Worm (Caenorhabditis elegans): ENCODE results near the gene F16G10.9.

DNA sequence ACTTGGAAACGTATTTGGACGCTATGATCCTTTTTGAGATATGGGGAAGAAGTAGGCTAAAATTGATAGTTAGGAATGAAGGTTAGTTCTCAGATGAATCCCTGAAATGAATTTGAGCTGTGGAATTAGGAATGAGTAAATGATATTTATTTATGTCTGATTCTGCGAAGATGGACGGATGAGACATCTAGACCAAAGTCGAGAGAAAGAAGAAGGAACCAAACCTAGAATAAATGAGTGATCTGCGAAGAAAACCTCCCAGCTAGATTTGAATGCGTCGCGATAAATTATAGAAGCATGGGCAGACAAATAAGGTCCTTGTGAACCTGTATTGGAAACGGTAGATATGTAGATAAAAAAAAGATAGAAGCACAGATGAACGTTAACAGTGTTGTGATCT is 25.4 kb downstream of the F16G10.9 start, which contains the start of gene F43C11.16:
- TF ChIP-seq nhr-237 (tag; optimal IDR thresholded peaks at IDR 0.05) (no peak), alr-1 (tag; optimal IDR thresholded peaks at IDR 0.05; ENCODE audit: borderline replicate concordance) (no peak), elt-2 (tag; optimal IDR thresholded peaks at IDR 0.05) (no peak), nhr-28 (tag; optimal IDR thresholded peaks at IDR 0.05) (no peak), dpl-1 (GFP tag; optimal IDR thresholded peaks at IDR 0.05) (no peak), C04F5.9 (tag; optimal IDR thresholded peaks at IDR 0.05) (no peak), egl-27 (tag; optimal IDR thresholded peaks at IDR 0.05) (no peak), skn-1 (tag; optimal IDR thresholded peaks at IDR 0.05) (no peak), lin-39 (tag; optimal IDR thresholded peaks at IDR 0.05) (no peak), lir-3 (tag; optimal IDR thresholded peaks at IDR 0.05; ENCODE audit: poor library complexity) (no peak), unc-130 (tag; optimal IDR thresholded peaks at IDR 0.05) (no peak), ama-1 (optimal IDR thresholded peaks at IDR 0.05) (no peak), jun-1 (tag; optimal IDR thresholded peaks at IDR 0.05) (no peak)

Data from whole organism, L1 larva.